Worm (Caenorhabditis elegans) whole organism, L3 larva: ENCODE results near the gene K09C8.9.
A peak's percentile ranks its signal among the peaks of the same experiment; 100 is the strongest.

Source experiments
- ZK546.5 ChIP-seq: sonication (generic microtip); optimal IDR thresholded peaks from 2 replicates; lab custom pipeline; 2017; ENCODE audit warnings: missing biosample characterization, missing genetic modification characterization
- aly-2 ChIP-seq: fragments of 150-350 bp; optimal IDR thresholded peaks from 2 replicates; lab custom pipeline; 2014; ENCODE audit warnings: missing biosample characterization, missing genetic modification characterization
- ama-1 ChIP-seq: fragments of 150-350 bp; optimal IDR thresholded peaks from 2 replicates; lab custom pipeline; 2018
- ceh-16 ChIP-seq: sonication (generic microtip); optimal IDR thresholded peaks from 2 replicates; lab custom pipeline; 2017; ENCODE audit warnings: missing biosample characterization, missing genetic modification characterization
- ceh-28 ChIP-seq: fragments of 150-350 bp; optimal IDR thresholded peaks from 2 replicates; lab custom pipeline; 2014; ENCODE audit warnings: missing biosample characterization, missing genetic modification reagents, missing genetic modification characterization
- ceh-82 ChIP-seq: fragments of 150-350 bp; optimal IDR thresholded peaks from 2 replicates; lab custom pipeline; 2014; ENCODE audit warnings: missing biosample characterization, missing genetic modification characterization
- egl-5 ChIP-seq: fragments of 150-350 bp; optimal IDR thresholded peaks from 2 replicates; lab custom pipeline; 2017; ENCODE audit warnings: missing biosample characterization, missing genetic modification reagents, missing genetic modification characterization, inconsistent platforms
- elt-1 ChIP-seq: fragments of 150-350 bp; optimal IDR thresholded peaks from 2 replicates; lab custom pipeline; 2014; ENCODE audit warnings: missing biosample characterization, missing genetic modification characterization
- elt-2 ChIP-seq: sonication (generic microtip); optimal IDR thresholded peaks from 2 replicates; lab custom pipeline; 2016; ENCODE audit warnings: missing genetic modification reagents, mild to moderate bottlenecking, missing genetic modification characterization, missing compliant biosample characterization
- elt-3 ChIP-seq, 3 experiments: fragments of 150-350 bp in 1 of 3; sonication (generic microtip) in 2 of 3; optimal IDR thresholded peaks; 2 replicates in 2 of 3; 4 replicates in 1 of 3; lab custom pipeline; 2014 to 2017; ENCODE audit warnings: missing biosample characterization in 3 of 3, missing genetic modification characterization in 3 of 3
- eor-1 ChIP-seq, 2 experiments: fragments of 150-350 bp; optimal IDR thresholded peaks; 2 replicates each; lab custom pipeline; 2014 to 2018; ENCODE audit warnings: missing biosample characterization in 2 of 2, missing genetic modification characterization in 2 of 2
- fos-1 ChIP-seq: fragments of 150-350 bp; optimal IDR thresholded peaks from 2 replicates; lab custom pipeline; 2014; ENCODE audit warnings: missing biosample characterization, missing genetic modification characterization
- hmg-11 ChIP-seq: sonication (generic microtip); optimal IDR thresholded peaks from 2 replicates; lab custom pipeline; 2016; ENCODE audit warnings: missing genetic modification characterization, missing compliant biosample characterization
- jun-1 ChIP-seq: fragments of 150-350 bp; optimal IDR thresholded peaks from 2 replicates; lab custom pipeline; 2014; ENCODE audit warnings: missing biosample characterization, missing genetic modification reagents, missing genetic modification characterization
- lin-39 ChIP-seq: fragments of 150-350 bp; optimal IDR thresholded peaks from 2 replicates; lab custom pipeline; 2018; ENCODE audit warnings: missing biosample characterization, missing genetic modification reagents, missing genetic modification characterization
- lsy-12 ChIP-seq: sonication (generic microtip); optimal IDR thresholded peaks from 2 replicates; lab custom pipeline; 2016; ENCODE audit warnings: mild to moderate bottlenecking, missing genetic modification characterization, missing compliant biosample characterization
- mml-1 ChIP-seq: fragments of 150-350 bp; sonication (generic microtip); optimal IDR thresholded peaks from 3 replicates; lab custom pipeline; 2014; ENCODE audit warnings: missing biosample characterization, missing genetic modification characterization
- nfya-1 ChIP-seq: sonication (generic microtip); optimal IDR thresholded peaks from 2 replicates; lab custom pipeline; 2017; ENCODE audit warnings: missing genetic modification characterization, mild to moderate bottlenecking, missing compliant biosample characterization, antibody characterized with exemption, moderate library complexity; ENCODE audit not compliant: insufficient read depth
- nhr-11 ChIP-seq: fragments of 150-350 bp; optimal IDR thresholded peaks from 2 replicates; lab custom pipeline; 2014; ENCODE audit warnings: missing biosample characterization, missing genetic modification characterization
- nhr-23 ChIP-seq: fragments of 150-350 bp; optimal IDR thresholded peaks from 2 replicates; lab custom pipeline; 2014; ENCODE audit warnings: missing biosample characterization, missing genetic modification reagents, missing genetic modification characterization
- nhr-237 ChIP-seq: fragments of 150-350 bp; optimal IDR thresholded peaks from 2 replicates; lab custom pipeline; 2014; ENCODE audit warnings: missing biosample characterization, missing genetic modification characterization
- nhr-25 ChIP-seq: sonication (generic microtip); optimal IDR thresholded peaks from 2 replicates; lab custom pipeline; 2017; ENCODE audit warnings: missing biosample characterization, missing genetic modification characterization
- nhr-43 ChIP-seq: sonication (generic microtip); optimal IDR thresholded peaks from 2 replicates; lab custom pipeline; 2016; ENCODE audit warnings: mild to moderate bottlenecking, missing genetic modification characterization, missing compliant biosample characterization; ENCODE audit not compliant: poor library complexity, severe bottlenecking
- nhr-67 ChIP-seq: fragments of 150-350 bp; optimal IDR thresholded peaks from 2 replicates; lab custom pipeline; 2014; ENCODE audit warnings: missing biosample characterization, missing genetic modification characterization
- nhr-76 ChIP-seq: fragments of 150-350 bp; sonication (generic microtip); optimal IDR thresholded peaks from 5 replicates; lab custom pipeline; 2014; ENCODE audit warnings: missing biosample characterization, missing genetic modification characterization
- nhr-77 ChIP-seq: fragments of 150-350 bp; optimal IDR thresholded peaks from 2 replicates; lab custom pipeline; 2014; ENCODE audit warnings: missing biosample characterization, missing genetic modification characterization
- pha-4 ChIP-seq: fragments of 150-350 bp; optimal IDR thresholded peaks from 2 replicates; lab custom pipeline; 2014; ENCODE audit warnings: missing biosample characterization, missing genetic modification reagents, missing genetic modification characterization
- pqm-1 ChIP-seq: fragments of 150-350 bp; optimal IDR thresholded peaks from 2 replicates; lab custom pipeline; 2017; ENCODE audit warnings: missing biosample characterization, missing genetic modification characterization, inconsistent platforms
- sea-2 ChIP-seq: fragments of 150-350 bp; sonication (generic microtip); optimal IDR thresholded peaks from 4 replicates; lab custom pipeline; 2014; ENCODE audit warnings: missing biosample characterization, missing genetic modification reagents, missing genetic modification characterization
- skn-1 ChIP-seq: fragments of 150-350 bp; optimal IDR thresholded peaks from 2 replicates; lab custom pipeline; 2014; ENCODE audit warnings: missing biosample characterization, missing genetic modification characterization
- tbx-2 ChIP-seq: sonication (generic microtip); optimal IDR thresholded peaks from 2 replicates; lab custom pipeline; 2016; ENCODE audit warnings: mild to moderate bottlenecking, missing genetic modification characterization, missing compliant biosample characterization
- unc-39 ChIP-seq: sonication (generic microtip); optimal IDR thresholded peaks from 4 replicates; lab custom pipeline; 2017; ENCODE audit warnings: missing biosample characterization, missing genetic modification characterization
- zag-1 ChIP-seq: fragments of 150-350 bp; optimal IDR thresholded peaks from 2 replicates; lab custom pipeline; 2014; ENCODE audit warnings: missing biosample characterization, missing genetic modification characterization
- ztf-4 ChIP-seq: fragments of 150-350 bp; optimal IDR thresholded peaks from 2 replicates; lab custom pipeline; 2014; ENCODE audit warnings: missing biosample characterization, missing genetic modification characterization

Gene K09C8.9

DNA sequence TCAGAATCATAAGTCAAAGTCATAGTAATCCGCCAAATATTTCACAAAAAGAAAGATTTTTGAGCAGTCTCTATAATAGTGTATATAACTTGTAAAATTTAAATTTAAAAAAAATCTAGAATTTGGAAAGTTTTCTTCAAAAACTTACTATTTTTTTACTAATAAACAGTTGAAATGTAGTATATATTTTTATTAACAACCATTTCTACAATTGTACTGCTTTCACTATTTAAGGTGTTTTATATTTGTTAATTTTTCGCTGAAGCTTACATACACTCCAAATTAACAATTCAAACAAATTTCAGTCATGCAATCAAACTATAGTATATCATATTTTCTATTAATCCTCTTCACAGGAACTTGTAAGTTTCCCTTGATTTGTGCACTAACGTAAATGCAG, 1.3 kb downstream of the K09C8.9 start, which contains the start of gene lge-1:
lge-1 (plus strand) TSS at position 301 of the 400 bp plus-strand sequence.
- no peak for TF ChIP-seq nhr-43 (tag; lab: Kevin White, UChicago)
- no peak for TF ChIP-seq ceh-28 (tag; lab: Kevin White, UChicago)
- no peak for TF ChIP-seq egl-5 (tag; lab: Kevin White, UChicago)
- TF ChIP-seq tbx-2 (tag; lab: Kevin White, UChicago), result no peak
- TF ChIP-seq elt-2 (tag; lab: Kevin White, UChicago), result no peak
- TF ChIP-seq mml-1 (tag; lab: Kevin White, UChicago), result no peak
- TF ChIP-seq eor-1 (tag; optimal IDR thresholded peaks at IDR 0.05; lab: Kevin White, UChicago), result no peak
- no peak for TF ChIP-seq ama-1 (lab: Kevin White, UChicago)
- no peak for TF ChIP-seq ZK546.5 (tag; lab: Kevin White, UChicago)
- TF ChIP-seq nhr-67, result no peak
- TF ChIP-seq nhr-23 (tag; lab: Kevin White, UChicago), result no peak
- TF ChIP-seq zag-1, result no peak
- TF ChIP-seq ceh-82 (tag; lab: Kevin White, UChicago), result no peak
- no peak for TF ChIP-seq nhr-76 (tag; lab: Kevin White, UChicago)
- TF ChIP-seq unc-39 (tag; lab: Kevin White, UChicago), result no peak

- TF ChIP-seq unc-39 (tag; lab: Kevin White, UChicago), result no peak
Measured at ce11 chrX:10965508-10965907, 2.1 kb downstream of the K09C8.9 start.

- peak; percentile 31 for TF ChIP-seq pqm-1
- peak; percentile 63 for TF ChIP-seq tbx-2 (tag; lab: Kevin White, UChicago)
- TF ChIP-seq lsy-12 (tag; lab: Kevin White, UChicago), result peak; percentile 65
- peak; percentile 17 for TF ChIP-seq hmg-11 (tag; lab: Kevin White, UChicago)
- peak; percentile 11 for TF ChIP-seq skn-1 (tag; lab: Kevin White, UChicago)
- peak; percentile 18 for TF ChIP-seq nhr-25 (tag; lab: Kevin White, UChicago)
- no peak for TF ChIP-seq nhr-77 (tag; lab: Kevin White, UChicago)
- TF ChIP-seq jun-1, result peak; percentile 18
- peak; percentile 61 for TF ChIP-seq ceh-82 (tag; lab: Kevin White, UChicago)
- peak; percentile 51 for TF ChIP-seq elt-2 (tag; lab: Kevin White, UChicago)
- no peak for TF ChIP-seq ceh-16 (tag; lab: Kevin White, UChicago)
- TF ChIP-seq ztf-4 (tag; lab: Kevin White, UChicago), result peak; percentile 46
- no peak for TF ChIP-seq fos-1
- peak; percentile 88 for TF ChIP-seq nhr-43 (tag; lab: Kevin White, UChicago)
- TF ChIP-seq lin-39 (tag; lab: Kevin White, UChicago), result peak; percentile 53
- peak in 1 of 3 experiments; percentile 12 for TF ChIP-seq elt-3 (tag; optimal IDR thresholded peaks at IDR 0.05; lab: Kevin White, UChicago)
- no peak for TF ChIP-seq nhr-11 (tag; lab: Kevin White, UChicago)
Measured at ce11 chrX:10963453-10964046, 4.0 kb downstream of the K09C8.9 start, which contains the start of gene nas-10. nas-10 (minus strand) TSS chrX:10963503.

ce11 chrX:10961724-10962123, 5.9 kb downstream of the K09C8.9 start:
- no peak for TF ChIP-seq elt-1 (tag; lab: Kevin White, UChicago)
- TF ChIP-seq skn-1 (tag; lab: Kevin White, UChicago), result no peak
- no peak for TF ChIP-seq nhr-11 (tag; lab: Kevin White, UChicago)
- no peak for TF ChIP-seq nhr-76 (tag; lab: Kevin White, UChicago)
- no peak for TF ChIP-seq fos-1
- TF ChIP-seq aly-2 (tag; lab: Kevin White, UChicago), result no peak
- TF ChIP-seq, all 47 proteins: peak for 0

DNA sequence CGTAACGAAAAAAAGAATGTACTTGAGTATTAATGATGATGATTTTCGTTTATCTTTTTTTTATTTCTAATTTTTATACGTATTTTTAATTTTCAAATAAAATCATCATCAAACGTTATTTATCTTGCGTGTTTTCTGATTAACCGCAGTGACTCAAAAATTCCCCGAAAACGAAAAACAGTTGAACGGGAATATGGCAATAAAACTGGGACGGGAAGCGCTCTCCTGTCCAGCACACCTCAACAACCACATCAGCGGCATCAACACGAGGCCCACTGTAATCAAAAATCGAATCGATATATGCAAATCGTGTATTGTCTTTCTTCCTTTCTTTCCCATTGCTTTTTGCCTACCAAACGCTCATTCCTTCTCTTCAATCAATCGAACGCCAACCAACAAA, 8.5 kb downstream of the K09C8.9 start, which contains the start of gene K09C8.2:
K09C8.2 (plus strand) TSS at position 301 of the 400 bp plus-strand sequence.
- no peak for TF ChIP-seq hmg-11 (tag; lab: Kevin White, UChicago)
- no peak for TF ChIP-seq pha-4 (tag; lab: Kevin White, UChicago)
- no peak for TF ChIP-seq lsy-12 (tag; lab: Kevin White, UChicago)
- TF ChIP-seq, all 47 proteins: peak for 0

- TF ChIP-seq jun-1 (no peak), nfya-1 (tag; lab: Kevin White, UChicago) (no peak), nhr-237 (tag; lab: Kevin White, UChicago) (no peak), ZK546.5 (tag; lab: Kevin White, UChicago) (no peak), elt-3 (tag; optimal IDR thresholded peaks at IDR 0.05; lab: Kevin White, UChicago) (no peak), mml-1 (tag; lab: Kevin White, UChicago) (no peak), sea-2 (no peak), nhr-76 (tag; lab: Kevin White, UChicago) (no peak), ceh-28 (tag; lab: Kevin White, UChicago) (no peak), fos-1 (no peak), egl-5 (tag; lab: Kevin White, UChicago) (no peak), nhr-43 (tag; lab: Kevin White, UChicago) (no peak)
Measured at ce11 chrX:10958427-10958826, 9.2 kb downstream of the K09C8.9 start, which contains the start of gene nlp-19. nlp-19 (plus strand) TSS chrX:10958727.
